Fruit fly (Drosophila melanogaster) whole organism, adult: Measurements from ENCODE around the gene Ir40a.

ENCODE experiments used
- CG11617 ChIP-seq: fragments of 200-800 bp; sonication (Bioruptor generic); optimal IDR thresholded peaks from 2 replicates; lab custom pipeline; 2017; ENCODE audit warnings: mild to moderate bottlenecking, missing biosample characterization, missing genetic modification reagents, missing genetic modification characterization
- CG14711 ChIP-seq: fragments of 200-800 bp; sonication (Bioruptor generic); optimal IDR thresholded peaks from 2 replicates; lab custom pipeline; 2018; ENCODE audit warnings: missing biosample characterization, mild to moderate bottlenecking, missing genetic modification characterization, moderate library complexity
- CG1620 ChIP-seq: fragments of 200-800 bp; sonication (Bioruptor generic); optimal IDR thresholded peaks from 2 replicates; lab custom pipeline; 2016; ENCODE audit warnings: missing biosample characterization, missing genetic modification characterization
- CG33017 ChIP-seq: fragments of 200-800 bp; sonication (Bioruptor generic); optimal IDR thresholded peaks from 2 replicates; lab custom pipeline; 2018; ENCODE audit warnings: missing biosample characterization, mild to moderate bottlenecking, missing genetic modification characterization, moderate library complexity
- CG7101 ChIP-seq: fragments of 200-800 bp; sonication (Bioruptor generic); optimal IDR thresholded peaks from 2 replicates; lab custom pipeline; 2018; ENCODE audit warnings: missing biosample characterization, mild to moderate bottlenecking, missing genetic modification characterization, moderate library complexity
- Clk ChIP-seq: fragments of 200-800 bp; sonication (Bioruptor generic); optimal IDR thresholded peaks from 2 replicates; lab custom pipeline; 2017; ENCODE audit warnings: missing biosample characterization, missing genetic modification characterization
- Crg-1 ChIP-seq: fragments of 200-800 bp; sonication (Bioruptor generic); optimal IDR thresholded peaks from 2 replicates; lab custom pipeline; 2016; ENCODE audit warnings: missing biosample characterization, missing genetic modification characterization
- Mnt ChIP-seq: fragments of 200-800 bp; sonication (Bioruptor generic); optimal IDR thresholded peaks from 2 replicates; lab custom pipeline; 2016; ENCODE audit warnings: missing biosample characterization, mild to moderate bottlenecking, missing genetic modification characterization
- bab1 ChIP-seq: fragments of 200-800 bp; sonication (Bioruptor generic); optimal IDR thresholded peaks from 3 replicates; lab custom pipeline; 2019; ENCODE audit warnings: missing biosample characterization, mild to moderate bottlenecking, missing genetic modification characterization, moderate library complexity
- kay ChIP-seq: fragments of 200-800 bp; sonication (Bioruptor generic); peaks from one replicate; lab custom pipeline; 2016; ENCODE audit warnings: missing biosample characterization, missing genetic modification characterization, borderline replicate concordance
- ovo ChIP-seq: fragments of 200-800 bp; sonication (Bioruptor generic); optimal IDR thresholded peaks from 2 replicates; lab custom pipeline; 2016; ENCODE audit warnings: missing biosample characterization, missing genetic modification characterization
- pad ChIP-seq: fragments of 200-800 bp; sonication (Bioruptor generic); optimal IDR thresholded peaks from 3 replicates; lab custom pipeline; 2017; ENCODE audit warnings: missing biosample characterization, missing genetic modification characterization, mild to moderate bottlenecking, moderate library complexity, missing genetic modification reagents
- toe ChIP-seq: fragments of 200-800 bp; sonication (Bioruptor generic); optimal IDR thresholded peaks from 2 replicates; lab custom pipeline; 2016; ENCODE audit warnings: missing biosample characterization, missing genetic modification characterization

dm6 chr2L:22159800-22160199 lies 54.4 kb downstream of the Ir40a start:
- no peak for TF ChIP-seq ovo (GFP tag; lab: Kevin White, UChicago)
- no peak for TF ChIP-seq Crg-1 (GFP tag; lab: Kevin White, UChicago)
- TF ChIP-seq bab1 (GFP tag; lab: Kevin White, UChicago): no peak
- no peak for TF ChIP-seq toe (GFP tag; lab: Kevin White, UChicago)
- TF ChIP-seq CG7101: no peak
- TF ChIP-seq kay (GFP tag; lab: Kevin White, UChicago): peak; percentile 67
- no peak for TF ChIP-seq CG33017 (tag; lab: Kevin White, UChicago)
- no peak for TF ChIP-seq CG1620 (GFP tag; lab: Kevin White, UChicago)
- no peak for TF ChIP-seq CG11617 (GFP tag; lab: Kevin White, UChicago)
- no peak for TF ChIP-seq CG14711 (tag; lab: Kevin White, UChicago)
- no peak for TF ChIP-seq pad
- no peak for TF ChIP-seq Clk (GFP tag; lab: Kevin White, UChicago)
- TF ChIP-seq Mnt: no peak
